Worm (Caenorhabditis elegans) whole organism, L1 larva: ENCODE results near the gene srx-38.
A peak's percentile ranks its signal among the peaks of the same experiment; 100 is the strongest.

Experiments
- C16A3.4 ChIP-seq: fragments of 150-350 bp; optimal IDR thresholded peaks from 2 replicates; lab custom pipeline; 2014; ENCODE audit warnings: missing biosample characterization, missing genetic modification characterization
- Y116A8C.19 ChIP-seq: sonication (generic microtip); optimal IDR thresholded peaks from 2 replicates; lab custom pipeline; 2016; ENCODE audit warnings: missing compliant biosample characterization, missing genetic modification characterization, borderline replicate concordance
- alr-1 ChIP-seq: fragments of 200-800 bp; sonication (Bioruptor generic); optimal IDR thresholded peaks from 2 replicates; lab custom pipeline; 2018; ENCODE audit warnings: borderline replicate concordance, mild to moderate bottlenecking, missing genetic modification characterization, missing compliant biosample characterization
- aly-2 ChIP-seq: fragments of 150-350 bp; optimal IDR thresholded peaks from 2 replicates; lab custom pipeline; 2014; ENCODE audit warnings: missing biosample characterization, missing genetic modification characterization
- ama-1 ChIP-seq: fragments of 150-350 bp; optimal IDR thresholded peaks from 2 replicates; lab custom pipeline; 2014
- blmp-1 ChIP-seq: fragments of 150-350 bp; optimal IDR thresholded peaks from 2 replicates; lab custom pipeline; 2014; ENCODE audit warnings: missing biosample characterization, missing genetic modification characterization
- ceh-82 ChIP-seq, 3 experiments: fragments of 150-350 bp in 1 of 3; sonication (generic microtip) in 2 of 3; optimal IDR thresholded peaks; 2 replicates each; lab custom pipeline; 2014 to 2017; ENCODE audit warnings: missing biosample characterization in 3 of 3, missing genetic modification characterization in 3 of 3
- dpl-1 ChIP-seq, 3 experiments: fragments of 150-350 bp in 2 of 3; sonication (generic microtip) in 1 of 3; optimal IDR thresholded peaks; 2 replicates each; lab custom pipeline; 2014 to 2017; ENCODE audit warnings: missing biosample characterization in 3 of 3, missing genetic modification characterization in 3 of 3, missing genetic modification reagents in 3 of 3
- efl-1 ChIP-seq, 4 experiments: fragments of 150-350 bp; optimal IDR thresholded peaks in 3 of 4; peaks in 1 of 4; 1 replicate in 1 of 4; 2 replicates in 3 of 4; lab custom pipeline; 2014; ENCODE audit warnings: missing biosample characterization in 2 of 4, missing genetic modification characterization in 2 of 4, missing genetic modification reagents in 2 of 4
- egl-27 ChIP-seq, 2 experiments: fragments of 150-350 bp in 1 of 2; sonication (generic microtip); optimal IDR thresholded peaks; 3 replicates each; lab custom pipeline; 2017 to 2018; ENCODE audit warnings: missing biosample characterization in 2 of 2, missing genetic modification characterization in 2 of 2, missing genetic modification reagents in 2 of 2
- fkh-10 ChIP-seq: sonication (generic microtip); optimal IDR thresholded peaks from 2 replicates; lab custom pipeline; 2017; ENCODE audit warnings: missing biosample characterization, missing genetic modification reagents, missing genetic modification characterization
- fkh-8 ChIP-seq: sonication (generic microtip); optimal IDR thresholded peaks from 2 replicates; lab custom pipeline; 2016; ENCODE audit warnings: mild to moderate bottlenecking, missing genetic modification characterization, missing compliant biosample characterization
- grh-1 ChIP-seq: fragments of 200-800 bp; sonication (Bioruptor generic); IDR thresholded peaks from 2 replicates; pipeline ENCODE4 v1.3.6; 2022; ENCODE audit warnings: missing genetic modification reagents, missing genetic modification characterization, missing compliant biosample characterization
- hpl-2 ChIP-seq: fragments of 150-350 bp; optimal IDR thresholded peaks from 2 replicates; lab custom pipeline; 2014; ENCODE audit warnings: missing biosample characterization, missing genetic modification reagents, missing genetic modification characterization
- irx-1 ChIP-seq: sonication (generic microtip); optimal IDR thresholded peaks from 2 replicates; lab custom pipeline; 2016; ENCODE audit warnings: missing genetic modification characterization, missing compliant biosample characterization
- isw-1 ChIP-seq: fragments of 200-800 bp; sonication (Bioruptor generic); IDR thresholded peaks from 2 replicates; pipeline ENCODE4 v1.3.6; 2022; ENCODE audit warnings: missing genetic modification characterization, missing compliant biosample characterization
- jun-1 ChIP-seq: fragments of 150-350 bp; optimal IDR thresholded peaks from 2 replicates; lab custom pipeline; 2014; ENCODE audit warnings: missing biosample characterization, missing genetic modification reagents, missing genetic modification characterization
- lin-35 ChIP-seq, 2 experiments: fragments of 150-350 bp; optimal IDR thresholded peaks; 2 replicates each; lab custom pipeline; 2014; ENCODE audit warnings: missing biosample characterization in 2 of 2, missing genetic modification characterization in 2 of 2, missing genetic modification reagents in 2 of 2
- lin-39 ChIP-seq: fragments of 150-350 bp; optimal IDR thresholded peaks from 2 replicates; lab custom pipeline; 2014; ENCODE audit warnings: missing biosample characterization, missing genetic modification reagents, missing genetic modification characterization
- lir-3 ChIP-seq: sonication (generic microtip); optimal IDR thresholded peaks from 2 replicates; lab custom pipeline; 2016; ENCODE audit warnings: mild to moderate bottlenecking, missing genetic modification characterization, moderate library complexity, missing compliant biosample characterization; ENCODE audit not compliant: poor library complexity
- lsy-2 ChIP-seq, 2 experiments: fragments of 150-350 bp; optimal IDR thresholded peaks; 2 replicates each; lab custom pipeline; 2014; ENCODE audit warnings: missing biosample characterization in 2 of 2, missing genetic modification characterization in 2 of 2
- mef-2 ChIP-seq: fragments of 150-350 bp; optimal IDR thresholded peaks from 2 replicates; lab custom pipeline; 2014; ENCODE audit warnings: missing biosample characterization, missing genetic modification characterization
- mep-1 ChIP-seq: fragments of 150-350 bp; optimal IDR thresholded peaks from 2 replicates; lab custom pipeline; 2014; ENCODE audit warnings: missing biosample characterization, missing genetic modification characterization
- nhr-12 ChIP-seq: sonication (generic microtip); optimal IDR thresholded peaks from 2 replicates; lab custom pipeline; 2017; ENCODE audit warnings: missing biosample characterization, missing genetic modification characterization
- nhr-19 ChIP-seq: fragments of 200-800 bp; sonication (Bioruptor generic); conservative IDR thresholded peaks from 2 replicates; pipeline ENCODE4 v1.3.6; 2022; ENCODE audit warnings: missing genetic modification characterization, missing compliant biosample characterization
- nhr-20 ChIP-seq: sonication (generic microtip); optimal IDR thresholded peaks from 2 replicates; lab custom pipeline; 2016; ENCODE audit warnings: mild to moderate bottlenecking, missing genetic modification characterization, missing compliant biosample characterization
- nhr-237 ChIP-seq: fragments of 150-350 bp; optimal IDR thresholded peaks from 2 replicates; lab custom pipeline; 2014; ENCODE audit warnings: missing biosample characterization, missing genetic modification characterization
- nhr-28 ChIP-seq: fragments of 150-350 bp; optimal IDR thresholded peaks from 2 replicates; lab custom pipeline; 2014; ENCODE audit warnings: missing biosample characterization, missing genetic modification characterization
- nhr-47 ChIP-seq: sonication (generic microtip); optimal IDR thresholded peaks from 2 replicates; lab custom pipeline; 2016; ENCODE audit warnings: mild to moderate bottlenecking, missing genetic modification characterization, moderate library complexity, missing compliant biosample characterization
- nhr-76 ChIP-seq: sonication (generic microtip); optimal IDR thresholded peaks from 2 replicates; lab custom pipeline; 2017; ENCODE audit warnings: missing biosample characterization, missing genetic modification characterization
- nhr-85 ChIP-seq: sonication (generic microtip); peaks from one replicate; lab custom pipeline; 2016; ENCODE audit warnings: missing genetic modification characterization, inconsistent platforms, missing compliant biosample characterization
- nhr-90 ChIP-seq: sonication (generic microtip); optimal IDR thresholded peaks from 2 replicates; lab custom pipeline; 2016; ENCODE audit warnings: mild to moderate bottlenecking, missing genetic modification characterization, missing compliant biosample characterization; ENCODE audit not compliant: poor library complexity
- rnt-1 ChIP-seq: sonication (generic microtip); optimal IDR thresholded peaks from 2 replicates; lab custom pipeline; 2016; ENCODE audit warnings: mild to moderate bottlenecking, missing genetic modification characterization, moderate library complexity, missing compliant biosample characterization
- skn-1 ChIP-seq: fragments of 150-350 bp; optimal IDR thresholded peaks from 2 replicates; lab custom pipeline; 2014; ENCODE audit warnings: missing biosample characterization, missing genetic modification characterization
- snpc-4 ChIP-seq: fragments of 150-350 bp; optimal IDR thresholded peaks from 2 replicates; lab custom pipeline; 2014; ENCODE audit warnings: missing biosample characterization, missing genetic modification characterization
- swsn-7 ChIP-seq: sonication (generic microtip); optimal IDR thresholded peaks from 2 replicates; lab custom pipeline; 2016; ENCODE audit warnings: missing genetic modification characterization, missing compliant biosample characterization
- tbx-2 ChIP-seq: sonication (generic microtip); optimal IDR thresholded peaks from 2 replicates; lab custom pipeline; 2016; ENCODE audit warnings: missing genetic modification characterization, missing compliant biosample characterization
- unc-30 ChIP-seq: sonication (generic microtip); optimal IDR thresholded peaks from 2 replicates; lab custom pipeline; 2017; ENCODE audit warnings: missing biosample characterization, missing genetic modification characterization
- unc-62 ChIP-seq: fragments of 150-350 bp; optimal IDR thresholded peaks from 2 replicates; lab custom pipeline; 2014; ENCODE audit warnings: missing biosample characterization, missing genetic modification reagents, missing genetic modification characterization
- unc-98 ChIP-seq: fragments of 200-800 bp; sonication (Bioruptor generic); IDR thresholded peaks from 2 replicates; pipeline ENCODE4 v1.3.6; 2022; ENCODE audit warnings: missing genetic modification characterization, missing compliant biosample characterization
- xbp-1 ChIP-seq: sonication (generic microtip); optimal IDR thresholded peaks from 2 replicates; lab custom pipeline; 2016; ENCODE audit warnings: missing genetic modification characterization, missing compliant biosample characterization
- zag-1 ChIP-seq: fragments of 150-350 bp; optimal IDR thresholded peaks from 2 replicates; lab custom pipeline; 2014; ENCODE audit warnings: missing biosample characterization, missing genetic modification characterization
- zip-4 ChIP-seq: fragments of 200-800 bp; sonication (Bioruptor generic); optimal IDR thresholded peaks from 2 replicates; lab custom pipeline; 2018; ENCODE audit warnings: mild to moderate bottlenecking, missing genetic modification characterization, moderate library complexity, missing compliant biosample characterization
- ztf-11 ChIP-seq, 2 experiments: sonication (generic microtip); optimal IDR thresholded peaks; 2 replicates each; lab custom pipeline; 2016 to 2017; ENCODE audit warnings: missing genetic modification characterization in 2 of 2, missing biosample characterization in 1 of 2, missing compliant biosample characterization in 1 of 2
- ztf-4 ChIP-seq: fragments of 150-350 bp; optimal IDR thresholded peaks from 2 replicates; lab custom pipeline; 2014; ENCODE audit warnings: missing biosample characterization, missing genetic modification characterization

The srx-38 gene

ce11 chrV:5143785-5144184 is 11.6 kb downstream of the srx-38 start, which contains the start of gene srh-129:
Gene srh-129, minus strand, starts transcription at chrV:5143885.
- TF ChIP-seq hpl-2 (GFP tag; lab: Kevin White, UChicago) (no peak), fkh-8 (tag; lab: Kevin White, UChicago) (peak; percentile 26)

- no peak for TF ChIP-seq nhr-28 (tag; lab: Kevin White, UChicago)
- TF ChIP-seq aly-2 (tag; lab: Kevin White, UChicago): no peak
- no peak for TF ChIP-seq zag-1 (tag; lab: Kevin White, UChicago)
- no peak for TF ChIP-seq unc-62 (GFP tag; lab: Kevin White, UChicago)
- no peak for TF ChIP-seq fkh-10 (GFP tag; lab: Kevin White, UChicago)
- no peak for TF ChIP-seq nhr-90 (tag; lab: Kevin White, UChicago)
- TF ChIP-seq irx-1 (tag; lab: Kevin White, UChicago): no peak
- TF ChIP-seq ztf-11 (tag; optimal IDR thresholded peaks at IDR 0.05; lab: Kevin White, UChicago): no peak
- TF ChIP-seq lin-39: no peak
- TF ChIP-seq swsn-7 (tag; lab: Kevin White, UChicago): no peak
- no peak for TF ChIP-seq unc-30 (tag; lab: Kevin White, UChicago)
- TF ChIP-seq nhr-85 (tag; lab: Kevin White, UChicago): no peak
- TF ChIP-seq nhr-12: no peak
- TF ChIP-seq nhr-47 (tag; lab: Kevin White, UChicago): no peak
- TF ChIP-seq egl-27 (tag; optimal IDR thresholded peaks at IDR 0.05; lab: Kevin White, UChicago): no peak
- TF ChIP-seq nhr-20: no peak
- TF ChIP-seq alr-1 (tag; lab: Kevin White, UChicago): no peak
- TF ChIP-seq tbx-2: no peak
Measured at ce11 chrV:5137919-5138318, 17.5 kb downstream of the srx-38 start, which contains the start of gene F14F9.3. Gene F14F9.3, plus strand, starts transcription at chrV:5138219.

- no peak for TF ChIP-seq nhr-20
- no peak for TF ChIP-seq egl-27 (tag; optimal IDR thresholded peaks at IDR 0.05; lab: Kevin White, UChicago)
- no peak for TF ChIP-seq lsy-2 (tag; optimal IDR thresholded peaks at IDR 0.05; lab: Kevin White, UChicago)
- TF ChIP-seq Y116A8C.19: no peak
- no peak for TF ChIP-seq dpl-1 (GFP tag; optimal IDR thresholded peaks at IDR 0.05; lab: Kevin White, UChicago)
- TF ChIP-seq ztf-4 (tag; lab: Kevin White, UChicago): no peak
- no peak for TF ChIP-seq jun-1 (tag; lab: Kevin White, UChicago)
- no peak for TF ChIP-seq nhr-19 (GFP tag; lab: Robert Waterston, UW)
Measured at ce11 chrV:5132441-5132840, 23.0 kb downstream of the srx-38 start, which contains the start of gene F14F9.4. Gene F14F9.4, plus strand, starts transcription at chrV:5132741.

ce11 chrV:5131380-5131779 is 24.0 kb downstream of the srx-38 start:
- peak; percentile 51 for TF ChIP-seq rnt-1
- TF ChIP-seq fkh-8 (tag; lab: Kevin White, UChicago): peak; percentile 34
- TF ChIP-seq lin-39: no peak
- no peak for TF ChIP-seq mef-2 (tag; lab: Kevin White, UChicago)
- TF ChIP-seq nhr-47 (tag; lab: Kevin White, UChicago): peak; percentile 23
- peak; percentile 51 to 77 (median 55) for TF ChIP-seq ceh-82 (tag; optimal IDR thresholded peaks at IDR 0.05; lab: Kevin White, UChicago)
- TF ChIP-seq swsn-7 (tag; lab: Kevin White, UChicago): peak; percentile 11
- TF ChIP-seq snpc-4: no peak
- peak; percentile 32 for TF ChIP-seq nhr-20
- TF ChIP-seq nhr-85 (tag; lab: Kevin White, UChicago): peak; percentile 63
- peak; percentile 22 for TF ChIP-seq nhr-237 (tag; lab: Kevin White, UChicago)
- peak in 1 of 2 experiments; percentile 71 for TF ChIP-seq lsy-2 (tag; optimal IDR thresholded peaks at IDR 0.05; lab: Kevin White, UChicago)
- no peak for TF ChIP-seq nhr-76 (tag; lab: Kevin White, UChicago)
- TF ChIP-seq unc-98 (GFP tag; lab: Robert Waterston, UW): no peak
- peak; percentile 96 for TF ChIP-seq skn-1 (tag; lab: Kevin White, UChicago)
- peak; percentile 38 to 65 for TF ChIP-seq efl-1 (optimal IDR thresholded peaks at IDR 0.05; lab: Kevin White, UChicago)
- TF ChIP-seq efl-1 (GFP tag; optimal IDR thresholded peaks at IDR 0.05 in 1 of 2; lab: Kevin White, UChicago): peak; percentile 45 to 48
- peak; percentile 22 for TF ChIP-seq jun-1 (tag; lab: Kevin White, UChicago)
- no peak for TF ChIP-seq grh-1 (GFP tag; lab: Robert Waterston, UW)
- no peak; the same call in 1 of the 2 replicates for TF ChIP-seq isw-1 (GFP tag; lab: Robert Waterston, UW)
- TF ChIP-seq C16A3.4 (tag; lab: Kevin White, UChicago): peak; percentile 23
- TF ChIP-seq zip-4 (GFP tag; lab: Kevin White, UChicago): peak; percentile 68
- peak; percentile 51 for TF ChIP-seq mep-1 (tag; lab: Kevin White, UChicago)
- TF ChIP-seq unc-30 (tag; lab: Kevin White, UChicago): no peak
- no peak for TF ChIP-seq egl-27 (tag; optimal IDR thresholded peaks at IDR 0.05; lab: Kevin White, UChicago)
- TF ChIP-seq irx-1 (tag; lab: Kevin White, UChicago): no peak
- peak; percentile 17 for TF ChIP-seq xbp-1 (tag; lab: Kevin White, UChicago)
- TF ChIP-seq dpl-1 (GFP tag; optimal IDR thresholded peaks at IDR 0.05; lab: Kevin White, UChicago): peak in 1 of 3 experiments; percentile 36
- no peak for TF ChIP-seq lir-3 (tag; lab: Kevin White, UChicago)
- peak; percentile 4 for TF ChIP-seq blmp-1 (tag; lab: Kevin White, UChicago)
- peak; percentile 21 to 42 for TF ChIP-seq lin-35 (GFP tag; optimal IDR thresholded peaks at IDR 0.05; lab: Kevin White, UChicago)
- TF ChIP-seq ama-1 (lab: Kevin White, UChicago): no peak
- no peak for TF ChIP-seq nhr-28 (tag; lab: Kevin White, UChicago)
